Fruit fly (Drosophila melanogaster): Measurements from ENCODE around the gene UQCR-14L.

UQCR-14L gene

DNA sequence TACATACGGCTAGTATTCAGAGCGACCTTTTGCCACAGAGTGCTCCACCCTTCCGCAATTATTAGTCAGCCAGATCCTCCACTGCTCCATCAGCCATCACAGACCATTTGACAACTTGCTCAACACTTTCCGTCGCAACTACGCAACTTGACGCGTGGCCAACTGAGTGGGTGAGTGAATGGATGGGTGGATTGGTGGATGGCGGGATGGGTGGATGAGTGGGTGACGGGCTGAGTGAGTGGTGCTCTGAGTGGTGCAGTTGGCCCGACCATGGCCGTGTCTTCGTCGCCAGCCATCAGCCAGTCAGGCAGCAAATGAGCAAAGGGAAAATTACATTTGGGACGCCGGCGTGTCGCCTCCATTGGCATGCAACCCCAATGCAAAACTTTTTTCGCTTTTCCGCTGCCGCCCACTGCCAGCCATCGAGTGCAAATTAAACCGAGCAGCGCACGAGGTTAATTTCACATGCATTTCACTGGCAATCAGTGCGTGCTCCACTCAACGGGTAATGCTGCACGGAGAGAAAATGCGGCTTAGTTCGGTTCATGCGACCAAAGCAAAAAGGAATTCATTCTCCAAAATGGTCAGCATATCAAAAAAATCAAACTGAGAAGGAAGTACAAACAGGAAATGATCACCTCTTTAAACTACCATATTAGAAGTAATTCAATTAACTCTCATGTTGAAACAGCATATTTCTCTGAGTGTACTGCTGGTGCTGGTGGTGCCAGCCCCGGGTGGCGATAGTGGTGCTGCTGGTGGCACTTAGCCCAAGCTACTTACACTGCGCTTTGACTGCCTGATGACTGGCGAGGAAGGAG, 14.3 kb downstream of the UQCR-14L start (continued):
- TF ChIP-seq CG10631 (GFP tag; optimal IDR thresholded peaks at IDR 0.05) (no peak), Hr38 (GFP tag; optimal IDR thresholded peaks at IDR 0.05) (no peak), CG6792 (GFP tag; optimal IDR thresholded peaks at IDR 0.05) (no peak), CG1621 (tag; optimal IDR thresholded peaks at IDR 0.05) (no peak), Eip93F (GFP tag; optimal IDR thresholded peaks at IDR 0.05) (no peak), eg (GFP tag; IDR thresholded peaks at IDR 0.05) (peak; percentile 61; the same call in 2 of the 3 replicates), Eip78C (GFP tag) (peak; percentile 49), CG3032 (tag; optimal IDR thresholded peaks at IDR 0.05) (no peak), spab (GFP tag; optimal IDR thresholded peaks at IDR 0.05) (no peak), Eip75B (GFP tag; optimal IDR thresholded peaks at IDR 0.05) (no peak), Ets96B (tag; optimal IDR thresholded peaks at IDR 0.05) (no peak), CG4318 (GFP tag; optimal IDR thresholded peaks at IDR 0.05) (peak; percentile 19), pdm3 (GFP tag; optimal IDR thresholded peaks at IDR 0.05) (no peak), topi (GFP tag; optimal IDR thresholded peaks at IDR 0.05) (no peak), achi (GFP tag; optimal IDR thresholded peaks at IDR 0.05) (peak; percentile 9), Hr4 (GFP tag; optimal IDR thresholded peaks at IDR 0.05) (peak; percentile 54), CG9139 (GFP tag; optimal IDR thresholded peaks at IDR 0.05) (no peak), vri (GFP tag; optimal IDR thresholded peaks at IDR 0.05) (no peak), CG6808 (GFP tag; optimal IDR thresholded peaks at IDR 0.05) (no peak)

DNA sequence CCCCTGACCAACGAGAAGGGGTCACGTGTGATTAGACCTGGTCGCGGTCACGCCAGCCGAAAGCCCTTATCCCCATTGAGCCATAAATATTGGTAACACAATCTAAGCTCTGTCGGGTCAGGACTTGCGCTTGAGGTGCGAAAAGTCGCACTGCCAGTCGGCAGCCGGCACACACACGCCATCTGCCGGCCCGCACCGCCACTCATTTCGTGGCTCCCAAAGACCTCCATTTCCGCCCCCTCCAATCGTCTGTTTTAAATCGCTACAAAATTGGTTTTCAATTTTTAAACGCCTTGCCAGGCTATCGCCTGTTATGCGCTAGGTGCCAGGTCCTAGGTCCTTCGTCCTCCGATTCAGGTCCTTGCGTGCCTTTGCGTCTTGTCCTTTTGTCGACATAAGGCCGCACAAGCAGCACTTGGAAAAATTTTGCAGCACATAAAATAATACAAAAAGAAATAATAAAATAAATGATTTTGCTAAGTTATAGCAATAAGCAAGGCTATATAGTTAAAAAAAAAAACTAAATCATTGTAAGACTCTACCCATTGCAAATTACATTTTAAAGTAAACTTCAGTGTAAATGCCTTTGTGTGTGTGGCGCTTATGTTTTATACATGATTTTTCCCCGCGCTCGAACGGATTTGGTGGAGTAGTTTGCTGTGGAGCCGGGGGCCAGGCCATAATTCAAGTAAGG, 23.4 kb downstream of the UQCR-14L start:
- TF ChIP-seq CG6163 (GFP tag; IDR thresholded peaks at IDR 0.05) (0 out of 3 replicates have a peak, but pooled peaks have one; percentile 12), CG1621 (tag; optimal IDR thresholded peaks at IDR 0.05) (no peak), fd85E (GFP tag; optimal IDR thresholded peaks at IDR 0.05) (no peak), CG10631 (GFP tag; optimal IDR thresholded peaks at IDR 0.05) (no peak), cyc (GFP tag; optimal IDR thresholded peaks at IDR 0.05) (peak; percentile 21), CG8119 (GFP tag; IDR thresholded peaks at IDR 0.05) (no peak), CG32006 (GFP tag; optimal IDR thresholded peaks at IDR 0.05) (no peak), topi (GFP tag; optimal IDR thresholded peaks at IDR 0.05) (no peak), CG10669 (GFP tag; optimal IDR thresholded peaks at IDR 0.05) (peak; percentile 23), Eip78C (GFP tag) (peak; percentile 19), CG6808 (GFP tag; optimal IDR thresholded peaks at IDR 0.05) (peak; percentile 37), esn (GFP tag; optimal IDR thresholded peaks at IDR 0.05) (no peak), lz (GFP tag; optimal IDR thresholded peaks at IDR 0.05) (no peak), CG4318 (GFP tag; optimal IDR thresholded peaks at IDR 0.05) (no peak), Sox102F (GFP tag; optimal IDR thresholded peaks at IDR 0.05) (no peak), eg (GFP tag; IDR thresholded peaks at IDR 0.05) (no peak), Hr39 (GFP tag; optimal IDR thresholded peaks at IDR 0.05) (no peak), fd59A (GFP tag; optimal IDR thresholded peaks at IDR 0.05) (no peak), CG3919 (GFP tag; optimal IDR thresholded peaks at IDR 0.05) (peak; percentile 16), Ets21C (GFP tag; optimal IDR thresholded peaks at IDR 0.05) (no peak)

- no peak for TF ChIP-seq CG3032 (tag; optimal IDR thresholded peaks at IDR 0.05)
Measured at dm6 chr3R:28323718-28324350, 30.0 kb downstream of the UQCR-14L start.

dm6 chr3R:28324834-28325233, 31.0 kb downstream of the UQCR-14L start:
- TF ChIP-seq Smox (GFP tag; optimal IDR thresholded peaks at IDR 0.05) (no peak), CG8632 (GFP tag; optimal IDR thresholded peaks at IDR 0.05) (no peak), Gug (GFP tag; IDR thresholded peaks at IDR 0.05) (no peak), svp (GFP tag) (peak; percentile 35), Eip78C (GFP tag) (peak; percentile 20)
